Worm (Caenorhabditis elegans) whole organism, young adult: Measurements from ENCODE around the gene vhl-1.

Source experiments
- F57C9.4 ChIP-seq: sonication (generic microtip); optimal IDR thresholded peaks from 2 replicates; lab custom pipeline; 2017; ENCODE audit warnings: mild to moderate bottlenecking, missing genetic modification characterization, missing compliant biosample characterization
- Y67H2A.10 ChIP-seq: fragments of 200-800 bp; sonication (Bioruptor generic); conservative IDR thresholded peaks from 2 replicates; pipeline ENCODE4 v1.3.6; 2022; ENCODE audit warnings: missing genetic modification reagents, missing genetic modification characterization, missing compliant biosample characterization
- dox-1 ChIP-seq: fragments of 200-800 bp; sonication (Bioruptor generic); IDR thresholded peaks from 2 replicates; pipeline ENCODE4 v1.3.6; 2022; ENCODE audit warnings: missing genetic modification reagents, missing genetic modification characterization, missing compliant biosample characterization
- egrh-3 ChIP-seq: fragments of 200-800 bp; sonication (Bioruptor generic); IDR thresholded peaks from 2 replicates; pipeline ENCODE4 v1.3.6; 2022; ENCODE audit warnings: missing genetic modification reagents, missing genetic modification characterization, missing compliant biosample characterization
- tbx-9 ChIP-seq: sonication (generic microtip); optimal IDR thresholded peaks from 2 replicates; lab custom pipeline; 2016; ENCODE audit warnings: borderline replicate concordance, missing genetic modification characterization, inconsistent platforms, missing compliant biosample characterization
- zfh-2 ChIP-seq: fragments of 200-800 bp; sonication (Bioruptor generic); conservative IDR thresholded peaks from 2 replicates; pipeline ENCODE4 v1.3.6; 2022; ENCODE audit warnings: missing genetic modification reagents, missing genetic modification characterization, missing compliant biosample characterization

DNA sequence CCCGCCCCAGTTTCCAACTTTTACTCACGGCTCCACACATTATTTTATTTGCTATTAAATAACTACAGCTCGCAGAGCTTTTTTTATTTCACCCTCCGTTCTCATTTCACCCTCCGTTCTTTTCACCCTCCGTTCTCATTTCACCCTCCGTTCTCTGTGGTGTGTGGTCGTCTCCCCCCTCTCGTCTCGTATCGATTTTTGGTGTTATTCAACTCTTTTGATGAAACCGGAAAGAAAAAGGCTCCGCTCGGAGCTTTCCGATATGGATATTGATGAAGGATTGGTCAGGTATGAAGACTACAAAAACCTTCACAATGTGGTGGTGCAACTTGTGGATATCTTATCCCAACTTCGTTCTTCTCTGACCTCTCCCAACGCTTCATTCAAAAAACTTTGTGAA is 16.6 kb upstream of the vhl-1 start:
- TF ChIP-seq egrh-3 (no peak), Y67H2A.10 (GFP tag; lab: Robert Waterston, UW) (no peak), tbx-9 (tag; lab: Kevin White, UChicago) (no peak), F57C9.4 (tag; lab: Kevin White, UChicago) (no peak), dox-1 (no peak), zfh-2 (GFP tag; lab: Robert Waterston, UW) (no peak)
